Fruit fly (Drosophila melanogaster) whole organism, embryonic: ENCODE results near the gene CtsF.

ENCODE experiments used
- Bteb2 ChIP-seq: fragments of 200-800 bp; sonication (Bioruptor generic); optimal IDR thresholded peaks from 2 replicates; lab custom pipeline; 2016; ENCODE audit warnings: missing biosample characterization, missing genetic modification characterization
- CG13775 ChIP-seq: fragments of 200-800 bp; sonication (Bioruptor generic); optimal IDR thresholded peaks from 3 replicates; lab custom pipeline; 2017; ENCODE audit warnings: missing biosample characterization, mild to moderate bottlenecking, missing genetic modification characterization
- CG15073 ChIP-seq: fragments of 200-800 bp; sonication (Bioruptor generic); optimal IDR thresholded peaks from 2 replicates; lab custom pipeline; 2016; ENCODE audit warnings: missing biosample characterization, missing genetic modification characterization
- CG15479 ChIP-seq: fragments of 200-800 bp; sonication (Bioruptor generic); optimal IDR thresholded peaks from 3 replicates; lab custom pipeline; 2019; ENCODE audit warnings: missing biosample characterization, mild to moderate bottlenecking, missing genetic modification characterization, moderate library complexity
- CG18599 ChIP-seq: fragments of 200-800 bp; sonication (Bioruptor generic); optimal IDR thresholded peaks from 3 replicates; lab custom pipeline; 2017; ENCODE audit warnings: missing biosample characterization, missing genetic modification characterization, mild to moderate bottlenecking, moderate library complexity, missing genetic modification reagents
- CG2199 ChIP-seq: fragments of 200-800 bp; sonication (Bioruptor generic); IDR thresholded peaks from 3 replicates; pipeline ENCODE4 v1.3.6; 2022; ENCODE audit warnings: missing biosample characterization, missing genetic modification characterization
- CG30020 ChIP-seq: fragments of 200-800 bp; optimal IDR thresholded peaks from 2 replicates; lab custom pipeline; 2019; ENCODE audit warnings: missing biosample characterization, mild to moderate bottlenecking, missing genetic modification characterization, moderate library complexity
- CG33213 ChIP-seq: fragments of 200-800 bp; sonication (Bioruptor generic); optimal IDR thresholded peaks from 3 replicates; lab custom pipeline; 2016; ENCODE audit warnings: missing biosample characterization, missing genetic modification characterization
- CG4617 ChIP-seq: fragments of 200-800 bp; sonication (Bioruptor generic); optimal IDR thresholded peaks from 3 replicates; lab custom pipeline; 2016; ENCODE audit warnings: missing biosample characterization, missing genetic modification characterization, borderline replicate concordance
- CG5953 ChIP-seq: fragments of 200-800 bp; sonication (Bioruptor generic); IDR thresholded peaks from 2 replicates; pipeline ENCODE4 v1.3.6; 2022; ENCODE audit warnings: missing biosample characterization, missing genetic modification characterization
- CG7271 ChIP-seq: fragments of 200-800 bp; sonication (Bioruptor generic); optimal IDR thresholded peaks from 2 replicates; lab custom pipeline; 2018; ENCODE audit warnings: missing biosample characterization, mild to moderate bottlenecking, missing genetic modification characterization, moderate library complexity
- ERR ChIP-seq: fragments of 200-800 bp; sonication (Bioruptor generic); optimal IDR thresholded peaks from 2 replicates; lab custom pipeline; 2016; ENCODE audit warnings: missing biosample characterization, missing genetic modification characterization
- Ets65A ChIP-seq: fragments of 200-800 bp; sonication (Bioruptor generic); peaks from one replicate; lab custom pipeline; 2016; ENCODE audit warnings: missing biosample characterization, missing genetic modification characterization
- Hmx ChIP-seq: fragments of 200-800 bp; sonication (Bioruptor generic); optimal IDR thresholded peaks from 2 replicates; lab custom pipeline; 2016; ENCODE audit warnings: missing biosample characterization, missing genetic modification characterization
- Lim3 ChIP-seq: fragments of 200-800 bp; sonication (Bioruptor generic); IDR thresholded peaks from 2 replicates; pipeline ENCODE4 v1.3.6; 2022; ENCODE audit warnings: missing biosample characterization, missing genetic modification characterization
- MESR4 ChIP-seq: fragments of 200-800 bp; sonication (Bioruptor generic); optimal IDR thresholded peaks from 2 replicates; lab custom pipeline; 2018; ENCODE audit warnings: missing biosample characterization, mild to moderate bottlenecking, missing genetic modification characterization, moderate library complexity
- Med ChIP-seq: fragments of 200-800 bp; sonication (Bioruptor generic); peaks from one replicate; lab custom pipeline; 2016; ENCODE audit warnings: missing biosample characterization, missing genetic modification characterization, mild to moderate bottlenecking, inconsistent platforms, moderate library complexity
- Pdp1 ChIP-seq, 2 experiments: fragments of 200-800 bp; sonication (Bioruptor generic); optimal IDR thresholded peaks; 3 replicates each; lab custom pipeline; 2016; ENCODE audit warnings: missing biosample characterization in 2 of 2, missing genetic modification characterization in 2 of 2, mild to moderate bottlenecking in 1 of 2, moderate library complexity in 1 of 2
- Sox100B ChIP-seq: fragments of 200-800 bp; sonication (Bioruptor generic); optimal IDR thresholded peaks from 3 replicates; lab custom pipeline; 2018; ENCODE audit warnings: missing biosample characterization, mild to moderate bottlenecking, missing genetic modification characterization
- Trl ChIP-seq, 3 experiments: fragments of >200 bp in 2 of 3; fragments of 200-800 bp in 1 of 3; sonication (Bioruptor generic) in 1 of 3; optimal IDR thresholded peaks; 2 replicates in 1 of 3; 3 replicates in 2 of 3; lab custom pipeline; 2016 to 2017; ENCODE audit warnings: missing biosample characterization in 1 of 3, missing genetic modification characterization in 1 of 3
- Xrp1 ChIP-seq: fragments of 200-800 bp; sonication (Bioruptor generic); IDR thresholded peaks from 2 replicates; pipeline ENCODE4 v1.3.6; 2022; ENCODE audit warnings: missing biosample characterization, missing genetic modification characterization
- aop ChIP-seq: fragments of 200-800 bp; sonication (Bioruptor generic); IDR thresholded peaks from 2 replicates; pipeline ENCODE4 v1.3.6; 2022; ENCODE audit warnings: missing biosample characterization, missing genetic modification characterization
- cg ChIP-seq: fragments of 200-800 bp; sonication (Bioruptor generic); optimal IDR thresholded peaks from 3 replicates; lab custom pipeline; 2019; ENCODE audit warnings: missing biosample characterization, mild to moderate bottlenecking, missing genetic modification characterization, moderate library complexity
- dmrt11E ChIP-seq: fragments of 200-800 bp; sonication (Bioruptor generic); optimal IDR thresholded peaks from 3 replicates; lab custom pipeline; 2018; ENCODE audit warnings: missing biosample characterization, mild to moderate bottlenecking, missing genetic modification characterization, moderate library complexity
- her ChIP-seq: fragments of 200-800 bp; sonication (Bioruptor generic); optimal IDR thresholded peaks from 2 replicates; lab custom pipeline; 2016; ENCODE audit warnings: missing biosample characterization, missing genetic modification characterization
- kay ChIP-seq: fragments of 200-800 bp; sonication (Bioruptor generic); optimal IDR thresholded peaks from 2 replicates; lab custom pipeline; 2016; ENCODE audit warnings: missing biosample characterization, missing genetic modification characterization
- org-1 ChIP-seq: fragments of 200-800 bp; sonication (Bioruptor generic); optimal IDR thresholded peaks from 2 replicates; lab custom pipeline; 2017; ENCODE audit warnings: missing biosample characterization, missing genetic modification characterization
- pfk ChIP-seq: fragments of 200-800 bp; sonication (Bioruptor generic); optimal IDR thresholded peaks from 2 replicates; lab custom pipeline; 2018; ENCODE audit warnings: missing biosample characterization, mild to moderate bottlenecking, missing genetic modification characterization, moderate library complexity
- sd ChIP-seq: fragments of 200-800 bp; sonication (Bioruptor generic); optimal IDR thresholded peaks from 3 replicates; lab custom pipeline; 2018; ENCODE audit warnings: missing biosample characterization, mild to moderate bottlenecking, missing genetic modification characterization, moderate library complexity
- so ChIP-seq: fragments of 200-800 bp; sonication (Bioruptor generic); IDR thresholded peaks from 3 replicates; pipeline ENCODE4 v1.3.6; 2022; ENCODE audit warnings: missing biosample characterization, missing genetic modification characterization
- sqz ChIP-seq: fragments of 200-800 bp; sonication (Bioruptor generic); optimal IDR thresholded peaks from 3 replicates; lab custom pipeline; 2018; ENCODE audit warnings: missing biosample characterization, mild to moderate bottlenecking, missing genetic modification characterization
- unc-4 ChIP-seq: fragments of 200-800 bp; sonication (Bioruptor generic); IDR thresholded peaks from 2 replicates; pipeline ENCODE4 v1.3.6; 2022; ENCODE audit warnings: missing biosample characterization, missing genetic modification characterization; ENCODE audit not compliant: partially characterized antibody

Gene CtsF

dm6 chr3R:5263311-5264250, 12.0 kb upstream of the CtsF start (continued):
- TF ChIP-seq her (GFP tag; lab: Kevin White, UChicago) (no peak), Sox100B (GFP tag; lab: Kevin White, UChicago) (peak; percentile 95), dmrt11E (tag; lab: Kevin White, UChicago) (peak; percentile 83), CG5953 (no peak; the same call in 1 of the 2 replicates), CG30020 (peak; percentile 66)

- TF ChIP-seq CG15479 (peak; percentile 63), Med (GFP tag; lab: Kevin White, UChicago) (peak; percentile 7), CG13775 (GFP tag; lab: Kevin White, UChicago) (no peak)
Observed at dm6 chr3R:5262592-5262991, 11.0 kb upstream of the CtsF start, which contains the start of gene Tim17a2. TSS of gene Tim17a2 (minus strand) at chr3R:5262692.

dm6 chr3R:5261996-5262535, 10.5 kb upstream of the CtsF start:
- TF ChIP-seq Ets65A (GFP tag; lab: Kevin White, UChicago) (peak; percentile 19), CG2199 (GFP tag; lab: Robert Waterston, UW) (peak; percentile 41; the same call in 1 of the 3 replicates), Lim3 (GFP tag; lab: Robert Waterston, UW) (no peak), Pdp1 (GFP tag; optimal IDR thresholded peaks at IDR 0.05; lab: Kevin White, UChicago) (peak in 1 of 2 experiments; percentile 5), so (0 out of 3 replicates have a peak, but pooled peaks have one; percentile 15), kay (no peak), Xrp1 (GFP tag; lab: Robert Waterston, UW) (0 out of 2 replicates have a peak, but pooled peaks have one; percentile 6), sd (tag; lab: Kevin White, UChicago) (peak; percentile 5)
- TF ChIP-seq, all 482 proteins: peak for 6

dm6 chr3R:5261262-5261661, 9.7 kb upstream of the CtsF start:
- TF ChIP-seq CG18599 (GFP tag; lab: Kevin White, UChicago) (no peak), org-1 (GFP tag; lab: Kevin White, UChicago) (no peak), CG33213 (no peak), Hmx (GFP tag; lab: Kevin White, UChicago) (no peak), Med (GFP tag; lab: Kevin White, UChicago) (peak; percentile 40), unc-4 (no peak), pfk (GFP tag; lab: Kevin White, UChicago) (no peak)

dm6 chr3R:5257147-5257487, 5.6 kb upstream of the CtsF start:
- peak; percentile 50 for TF ChIP-seq sqz
- peak; percentile 11 for TF ChIP-seq ERR (GFP tag; lab: Kevin White, UChicago)
- peak in 1 of 2 experiments; percentile 18 for TF ChIP-seq Trl (optimal IDR thresholded peaks at IDR 0.05; lab: Kevin White, UChicago)
- no peak for TF ChIP-seq Trl (GFP tag; optimal IDR thresholded peaks at IDR 0.05; lab: Kevin White, UChicago)
- peak; percentile 69 for TF ChIP-seq MESR4 (GFP tag; lab: Kevin White, UChicago)
- TF ChIP-seq unc-4, result peak; percentile 11; the same call in 1 of the 2 replicates
- TF ChIP-seq CG15073, result no peak
- TF ChIP-seq CG7271 (tag; lab: Kevin White, UChicago), result no peak
- no peak for TF ChIP-seq aop (GFP tag; lab: Robert Waterston, UW)
- TF ChIP-seq cg (GFP tag; lab: Kevin White, UChicago), result peak; percentile 83
- peak; percentile 20 for TF ChIP-seq CG4617 (GFP tag; lab: Kevin White, UChicago)
- no peak for TF ChIP-seq Bteb2
